Worm (Caenorhabditis elegans) whole organism, late embryonic: ENCODE data around the gene lgc-55.

Experiments used
- ceh-31 ChIP-seq: sonication (generic microtip); optimal IDR thresholded peaks from 2 replicates; lab custom pipeline; 2016; ENCODE audit warnings: missing genetic modification characterization, missing compliant biosample characterization
- elt-2 ChIP-seq: sonication (generic microtip); optimal IDR thresholded peaks from 2 replicates; lab custom pipeline; 2016; ENCODE audit warnings: missing genetic modification reagents, missing genetic modification characterization, missing compliant biosample characterization
- lin-11 ChIP-seq: fragments of 200-800 bp; sonication (Bioruptor generic); optimal IDR thresholded peaks from 2 replicates; lab custom pipeline; 2018; ENCODE audit warnings: mild to moderate bottlenecking, missing genetic modification characterization, missing compliant biosample characterization
- nfya-1 ChIP-seq: sonication (generic microtip); optimal IDR thresholded peaks from 2 replicates; lab custom pipeline; 2017; ENCODE audit warnings: missing genetic modification characterization, mild to moderate bottlenecking, missing compliant biosample characterization, antibody characterized with exemption, moderate library complexity
- pax-1 ChIP-seq: fragments of 150-350 bp; optimal IDR thresholded peaks from 2 replicates; lab custom pipeline; 2014; ENCODE audit warnings: missing biosample characterization, missing genetic modification characterization
- pha-2 ChIP-seq: sonication (generic microtip); optimal IDR thresholded peaks from 2 replicates; lab custom pipeline; 2017; ENCODE audit warnings: mild to moderate bottlenecking, missing genetic modification characterization, missing compliant biosample characterization
- sox-4 ChIP-seq: sonication (generic microtip); optimal IDR thresholded peaks from 2 replicates; lab custom pipeline; 2017; ENCODE audit warnings: mild to moderate bottlenecking, missing genetic modification characterization, inconsistent platforms, missing compliant biosample characterization
- tbx-2 ChIP-seq: sonication (generic microtip); optimal IDR thresholded peaks from 2 replicates; lab custom pipeline; 2016; ENCODE audit warnings: missing genetic modification characterization, missing compliant biosample characterization

Gene lgc-55

DNA sequence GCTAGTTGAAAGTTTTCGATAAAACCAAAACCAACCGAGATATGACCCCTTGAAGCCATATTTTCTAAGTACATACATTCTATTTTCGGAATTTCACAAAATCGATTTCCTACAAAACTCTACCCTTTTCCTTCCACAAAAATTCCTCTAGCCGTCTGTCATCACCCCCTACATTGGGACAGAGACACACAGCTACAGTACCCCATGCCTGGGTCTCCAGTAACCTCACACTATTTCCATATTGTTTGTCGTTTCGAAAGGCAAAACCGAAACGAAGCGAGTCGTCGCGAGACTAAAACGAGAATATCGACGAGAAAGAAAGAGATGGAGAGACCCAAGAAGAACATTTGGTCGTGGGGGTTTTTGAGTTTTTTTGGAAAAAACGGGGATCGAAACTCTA is 45.5 kb downstream of the lgc-55 start:
- peak; percentile 17 for TF ChIP-seq nfya-1
- TF ChIP-seq tbx-2 (tag; lab: Kevin White, UChicago) = no peak
- TF ChIP-seq pax-1 = peak; percentile 81

DNA sequence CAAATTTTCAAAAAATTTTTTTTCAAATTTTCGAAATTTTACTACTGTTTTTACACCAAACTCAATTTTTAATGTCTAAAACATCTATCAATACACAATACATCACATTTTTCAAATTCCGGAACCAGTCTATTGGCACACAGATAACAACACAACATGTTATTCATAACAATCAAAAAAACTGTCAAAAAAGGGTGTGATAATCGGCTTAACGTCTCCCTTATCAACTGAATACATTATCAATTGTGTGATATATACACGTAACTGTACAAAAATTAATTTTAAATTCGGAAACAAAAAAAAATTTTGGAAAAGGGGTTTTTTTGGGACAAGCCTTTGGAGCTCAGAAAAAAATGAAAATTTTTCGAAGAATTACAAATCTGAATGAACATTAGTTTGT is 51.5 kb downstream of the lgc-55 start:
- no peak for TF ChIP-seq ceh-31 (tag; lab: Kevin White, UChicago)
- no peak for TF ChIP-seq pha-2
- no peak for TF ChIP-seq lin-11
- TF ChIP-seq elt-2 (tag; lab: Kevin White, UChicago) = peak; percentile 68
- TF ChIP-seq sox-4 (tag; lab: Kevin White, UChicago) = no peak
- TF ChIP-seq, all 69 proteins: peak for 1
